Worm (Caenorhabditis elegans): ENCODE results near the gene glt-5.

DNA sequence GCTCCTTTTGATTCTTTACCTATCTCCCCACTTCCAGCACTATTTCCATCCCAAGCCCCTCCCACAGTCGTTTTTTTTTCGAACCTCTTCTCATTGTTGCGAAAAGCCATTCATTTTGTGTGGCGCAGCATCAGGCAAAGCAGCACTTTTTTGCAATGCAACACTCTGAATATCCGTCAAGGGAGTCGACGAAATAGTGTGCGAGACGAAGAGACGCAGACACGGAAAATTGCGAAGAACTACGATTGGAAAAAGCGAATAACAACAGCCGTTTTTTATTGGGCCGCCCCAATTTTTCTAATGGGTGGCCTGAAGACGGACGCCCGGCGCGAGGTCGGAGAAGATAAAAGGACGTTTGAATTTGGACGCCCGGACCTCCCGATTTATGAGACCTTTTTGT is 21.2 kb upstream of the glt-5 start:
- TF ChIP-seq tra-4 (tag; optimal IDR thresholded peaks at IDR 0.05) (no peak), hmbx-1 (tag; optimal IDR thresholded peaks at IDR 0.05) (no peak), F13C5.2 (tag; optimal IDR thresholded peaks at IDR 0.05) (no peak), scrt-1 (GFP tag; IDR thresholded peaks at IDR 0.05) (no peak), tbx-11 (GFP tag; IDR thresholded peaks at IDR 0.05) (no peak), ceh-36 (tag; optimal IDR thresholded peaks at IDR 0.05) (no peak), pes-1 (GFP tag; IDR thresholded peaks at IDR 0.05) (no peak), ceh-13 (GFP tag; optimal IDR thresholded peaks at IDR 0.05) (no peak), tbx-37 (GFP tag; conservative IDR thresholded peaks at IDR 0.05) (no peak), flt-1 (GFP tag; IDR thresholded peaks at IDR 0.05) (no peak), ama-1 (optimal IDR thresholded peaks at IDR 0.05) (no peak)

All from whole organism, early embryonic.